Worm (Caenorhabditis elegans): ENCODE measurements around the gene nhr-263.

DNA sequence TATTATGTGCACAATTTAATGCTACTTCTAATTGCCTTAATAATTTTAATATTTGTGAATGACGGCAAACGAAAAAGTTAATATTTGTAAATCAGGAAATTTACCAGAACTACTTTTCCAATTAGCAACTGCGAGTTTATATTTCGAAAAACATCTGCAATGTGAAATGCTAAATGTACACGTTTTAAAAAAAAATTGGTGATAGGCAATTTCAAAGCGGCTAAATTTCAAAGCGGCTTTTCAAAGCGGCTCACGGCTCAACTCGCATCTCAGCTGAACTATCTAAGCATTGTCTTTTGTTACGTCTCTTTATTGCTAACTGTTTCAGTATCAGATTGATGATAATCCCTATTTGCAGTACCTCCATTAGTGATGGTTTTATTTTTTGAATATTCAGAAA is 2.0 kb downstream of the nhr-263 start, which contains the start of gene srh-187:
- no peak for TF ChIP-seq F44E2.7 (GFP tag; IDR thresholded peaks at IDR 0.05)
- no peak for TF ChIP-seq zag-1 (tag; optimal IDR thresholded peaks at IDR 0.05)
- no peak for TF ChIP-seq jun-1 (tag; optimal IDR thresholded peaks at IDR 0.05)
- TF ChIP-seq egl-27 (tag; optimal IDR thresholded peaks at IDR 0.05) = no peak
- no peak for TF ChIP-seq fkh-10 (GFP tag; optimal IDR thresholded peaks at IDR 0.05)
- no peak for TF ChIP-seq fos-1 (tag; optimal IDR thresholded peaks at IDR 0.05)
- no peak for TF ChIP-seq lin-15B (tag; optimal IDR thresholded peaks at IDR 0.05)
- TF ChIP-seq lsy-2 (tag; optimal IDR thresholded peaks at IDR 0.05) = no peak
- no peak for TF ChIP-seq spr-1 (tag; optimal IDR thresholded peaks at IDR 0.05)
